Worm (Caenorhabditis elegans) whole organism, L4 larva: ENCODE results near the gene gln-2.

ENCODE experiments used
- T20F7.1 ChIP-seq: fragments of 200-800 bp; sonication (Bioruptor generic); optimal IDR thresholded peaks from 2 replicates; lab custom pipeline; 2018; ENCODE audit warnings: mild to moderate bottlenecking, missing genetic modification characterization, missing compliant biosample characterization
- Y75B8A.6 ChIP-seq: fragments of 200-800 bp; sonication (Bioruptor generic); IDR thresholded peaks from 2 replicates; pipeline ENCODE4 v1.3.6; 2022; ENCODE audit warnings: missing genetic modification reagents, missing genetic modification characterization, missing compliant biosample characterization
- pha-4 ChIP-seq, 2 experiments: fragments of 150-350 bp in 1 of 2; fragments of 200-800 bp in 1 of 2; sonication (Bioruptor generic) in 1 of 2; IDR thresholded peaks in 1 of 2; optimal IDR thresholded peaks in 1 of 2; 2 replicates each; pipeline versions ENCODE4 v1.3.6 to Lab custom; 2014 to 2022; ENCODE audit warnings: missing genetic modification characterization in 2 of 2, missing genetic modification reagents in 2 of 2, missing biosample characterization in 1 of 2, missing compliant biosample characterization in 1 of 2
- zag-1 ChIP-seq: fragments of 150-350 bp; optimal IDR thresholded peaks from 2 replicates; lab custom pipeline; 2014; ENCODE audit warnings: missing biosample characterization, missing genetic modification characterization
- ztf-11 ChIP-seq: fragments of 150-350 bp; optimal IDR thresholded peaks from 2 replicates; lab custom pipeline; 2014; ENCODE audit warnings: missing biosample characterization, missing genetic modification characterization

DNA sequence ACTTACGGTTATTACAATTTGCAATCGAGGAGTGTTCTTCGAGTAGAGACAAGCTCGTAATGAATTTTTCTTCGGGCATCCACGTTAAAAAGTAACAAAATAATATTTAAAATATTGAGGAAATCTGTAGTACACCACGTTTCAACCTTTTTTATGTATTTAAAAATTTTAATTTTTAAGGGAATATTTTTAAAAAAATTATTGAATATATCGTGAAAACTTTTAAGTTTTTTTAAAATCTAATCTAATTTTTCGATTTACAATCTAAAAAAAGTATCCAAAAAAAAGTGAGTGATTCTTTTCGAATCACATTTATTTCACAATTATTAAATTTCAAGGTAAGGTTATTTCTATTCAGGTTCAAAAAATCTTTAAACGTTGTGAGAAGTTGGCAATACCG, at the start of gene gln-2:
- TF ChIP-seq T20F7.1 (GFP tag; lab: Kevin White, UChicago) (no peak), ztf-11 (tag; lab: Kevin White, UChicago) (no peak), pha-4 (GFP tag; IDR thresholded peaks at IDR 0.05; lab: Robert Waterston, UW) (no peak), pha-4 (tag; optimal IDR thresholded peaks at IDR 0.05; lab: Kevin White, UChicago) (no peak), zag-1 (tag; lab: Kevin White, UChicago) (no peak), Y75B8A.6 (GFP tag; lab: Robert Waterston, UW) (no peak)
